Worm (Caenorhabditis elegans) whole organism, late embryonic: ENCODE measurements around the gene F21C10.5.

ENCODE experiments used
- C38D4.7 ChIP-seq: fragments of 200-800 bp; sonication (Bioruptor generic); optimal IDR thresholded peaks from 2 replicates; lab custom pipeline; 2018; ENCODE audit warnings: mild to moderate bottlenecking, missing genetic modification characterization, moderate library complexity, missing compliant biosample characterization
- F13H6.1 ChIP-seq: sonication (generic microtip); optimal IDR thresholded peaks from 2 replicates; lab custom pipeline; 2016; ENCODE audit warnings: missing genetic modification characterization, missing compliant biosample characterization
- K02D7.2 ChIP-seq: sonication (generic microtip); optimal IDR thresholded peaks from 2 replicates; lab custom pipeline; 2017; ENCODE audit warnings: mild to moderate bottlenecking, missing genetic modification characterization, missing compliant biosample characterization
- K09A11.1 ChIP-seq: sonication (generic microtip); optimal IDR thresholded peaks from 2 replicates; lab custom pipeline; 2017; ENCODE audit warnings: antibody characterized with exemption, mild to moderate bottlenecking, missing genetic modification characterization, missing compliant biosample characterization; ENCODE audit not compliant: insufficient read depth
- Y22D7AL.16 ChIP-seq: sonication (generic microtip); optimal IDR thresholded peaks from 2 replicates; lab custom pipeline; 2016; ENCODE audit warnings: missing genetic modification characterization, missing compliant biosample characterization
- ahr-1 ChIP-seq: sonication (generic microtip); optimal IDR thresholded peaks from 2 replicates; lab custom pipeline; 2016; ENCODE audit warnings: missing genetic modification characterization, missing compliant biosample characterization
- ceh-18 ChIP-seq: sonication (generic microtip); optimal IDR thresholded peaks from 2 replicates; lab custom pipeline; 2016; ENCODE audit warnings: missing genetic modification characterization, missing compliant biosample characterization
- ceh-2 ChIP-seq: sonication (generic microtip); optimal IDR thresholded peaks from 2 replicates; lab custom pipeline; 2016; ENCODE audit warnings: missing genotype, missing genetic modification characterization, missing compliant biosample characterization
- ceh-22 ChIP-seq: sonication (generic microtip); optimal IDR thresholded peaks from 2 replicates; lab custom pipeline; 2017; ENCODE audit warnings: missing biosample characterization, missing genetic modification characterization
- ceh-24 ChIP-seq: sonication (generic microtip); optimal IDR thresholded peaks from 2 replicates; lab custom pipeline; 2016; ENCODE audit warnings: mild to moderate bottlenecking, missing genetic modification characterization, missing compliant biosample characterization
- ceh-30 ChIP-seq: fragments of 150-350 bp; optimal IDR thresholded peaks from 2 replicates; lab custom pipeline; 2014; ENCODE audit warnings: missing biosample characterization, missing genetic modification characterization
- ceh-34 ChIP-seq: sonication (generic microtip); optimal IDR thresholded peaks from 2 replicates; lab custom pipeline; 2016; ENCODE audit warnings: mild to moderate bottlenecking, missing genetic modification characterization, missing compliant biosample characterization
- ceh-48 ChIP-seq: sonication (generic microtip); optimal IDR thresholded peaks from 2 replicates; lab custom pipeline; 2016; ENCODE audit warnings: missing genetic modification characterization, inconsistent platforms, missing compliant biosample characterization
- ceh-9 ChIP-seq: sonication (generic microtip); optimal IDR thresholded peaks from 2 replicates; lab custom pipeline; 2016; ENCODE audit warnings: mild to moderate bottlenecking, missing genetic modification characterization, inconsistent platforms, missing compliant biosample characterization
- che-1 ChIP-seq: sonication (generic microtip); optimal IDR thresholded peaks from 2 replicates; lab custom pipeline; 2016; ENCODE audit warnings: mild to moderate bottlenecking, missing genetic modification characterization, missing compliant biosample characterization
- dmd-4 ChIP-seq: sonication (generic microtip); optimal IDR thresholded peaks from 2 replicates; lab custom pipeline; 2016; ENCODE audit warnings: borderline replicate concordance, missing genetic modification characterization, missing compliant biosample characterization
- dve-1 ChIP-seq: sonication (generic microtip); optimal IDR thresholded peaks from 2 replicates; lab custom pipeline; 2017; ENCODE audit warnings: antibody characterized with exemption, mild to moderate bottlenecking, missing genetic modification characterization, missing compliant biosample characterization
- ets-4 ChIP-seq: sonication (generic microtip); optimal IDR thresholded peaks from 2 replicates; lab custom pipeline; 2016; ENCODE audit warnings: missing genetic modification characterization, missing compliant biosample characterization
- fax-1 ChIP-seq: sonication (generic microtip); optimal IDR thresholded peaks from 2 replicates; lab custom pipeline; 2016; ENCODE audit warnings: missing genotype, missing genetic modification characterization, missing compliant biosample characterization
- fkh-10 ChIP-seq: fragments of 150-350 bp; optimal IDR thresholded peaks from 2 replicates; lab custom pipeline; 2014; ENCODE audit warnings: missing biosample characterization, missing genetic modification reagents, missing genetic modification characterization
- fkh-6 ChIP-seq: sonication (generic microtip); optimal IDR thresholded peaks from 2 replicates; lab custom pipeline; 2016; ENCODE audit warnings: missing genetic modification characterization, missing compliant biosample characterization
- hlh-13 ChIP-seq: fragments of 200-800 bp; sonication (Bioruptor generic); optimal IDR thresholded peaks from 2 replicates; lab custom pipeline; 2018; ENCODE audit warnings: mild to moderate bottlenecking, missing genetic modification characterization, missing compliant biosample characterization
- hlh-8 ChIP-seq: sonication (generic microtip); optimal IDR thresholded peaks from 2 replicates; lab custom pipeline; 2016; ENCODE audit warnings: missing genotype, missing genetic modification characterization, missing compliant biosample characterization
- lim-6 ChIP-seq: sonication (generic microtip); optimal IDR thresholded peaks from 2 replicates; lab custom pipeline; 2016; ENCODE audit warnings: missing genetic modification characterization, missing compliant biosample characterization
- lin-11 ChIP-seq: fragments of 200-800 bp; sonication (Bioruptor generic); optimal IDR thresholded peaks from 2 replicates; lab custom pipeline; 2018; ENCODE audit warnings: mild to moderate bottlenecking, missing genetic modification characterization, missing compliant biosample characterization
- mec-3 ChIP-seq: sonication (generic microtip); optimal IDR thresholded peaks from 2 replicates; lab custom pipeline; 2016; ENCODE audit warnings: borderline replicate concordance, missing genetic modification characterization, missing compliant biosample characterization
- nfya-1 ChIP-seq: sonication (generic microtip); optimal IDR thresholded peaks from 2 replicates; lab custom pipeline; 2017; ENCODE audit warnings: missing genetic modification characterization, mild to moderate bottlenecking, missing compliant biosample characterization, antibody characterized with exemption, moderate library complexity
- nhr-11 ChIP-seq: fragments of 150-350 bp; optimal IDR thresholded peaks from 2 replicates; lab custom pipeline; 2014; ENCODE audit warnings: missing biosample characterization, missing genetic modification characterization
- npax-4 ChIP-seq: sonication (generic microtip); optimal IDR thresholded peaks from 2 replicates; lab custom pipeline; 2016; ENCODE audit warnings: missing genetic modification characterization, missing compliant biosample characterization
- odd-2 ChIP-seq: sonication (generic microtip); optimal IDR thresholded peaks from 2 replicates; lab custom pipeline; 2017; ENCODE audit warnings: antibody characterized with exemption, mild to moderate bottlenecking, missing genetic modification characterization, missing compliant biosample characterization
- pag-3 ChIP-seq: sonication (generic microtip); optimal IDR thresholded peaks from 2 replicates; lab custom pipeline; 2016; ENCODE audit warnings: missing compliant biosample characterization, missing genetic modification characterization, borderline replicate concordance
- pha-4 ChIP-seq: fragments of 150-350 bp; optimal IDR thresholded peaks from 2 replicates; lab custom pipeline; 2018; ENCODE audit warnings: missing biosample characterization, missing genetic modification reagents, missing genetic modification characterization
- pqm-1 ChIP-seq: sonication (generic microtip); optimal IDR thresholded peaks from 2 replicates; lab custom pipeline; 2016; ENCODE audit warnings: missing genetic modification characterization, missing compliant biosample characterization
- pros-1 ChIP-seq: fragments of 150-350 bp; optimal IDR thresholded peaks from 2 replicates; lab custom pipeline; 2014; ENCODE audit warnings: missing biosample characterization, missing genetic modification reagents, missing genetic modification characterization
- sdc-2 ChIP-seq: sonication (generic microtip); optimal IDR thresholded peaks from 2 replicates; lab custom pipeline; 2016; ENCODE audit warnings: missing genotype, missing genetic modification characterization, missing compliant biosample characterization
- sox-2 ChIP-seq: fragments of 200-800 bp; sonication (Bioruptor generic); IDR thresholded peaks from 2 replicates; pipeline ENCODE4 v1.3.6; 2022; ENCODE audit warnings: missing genetic modification reagents, missing genetic modification characterization, missing compliant biosample characterization
- sox-4 ChIP-seq: sonication (generic microtip); optimal IDR thresholded peaks from 2 replicates; lab custom pipeline; 2017; ENCODE audit warnings: mild to moderate bottlenecking, missing genetic modification characterization, inconsistent platforms, missing compliant biosample characterization
- ttx-3 ChIP-seq: sonication (generic microtip); optimal IDR thresholded peaks from 2 replicates; lab custom pipeline; 2016; ENCODE audit warnings: missing genetic modification reagents, missing genetic modification characterization, missing compliant biosample characterization
- unc-3 ChIP-seq, 2 experiments: fragments of 200-800 bp in 1 of 2; sonication (Bioruptor generic) in 1 of 2; sonication (generic microtip) in 1 of 2; conservative IDR thresholded peaks in 1 of 2; optimal IDR thresholded peaks in 1 of 2; 2 replicates each; pipeline versions ENCODE4 v1.3.6 to Lab custom; 2016 to 2022; ENCODE audit warnings: missing compliant biosample characterization in 2 of 2, missing genetic modification characterization in 2 of 2, missing genetic modification reagents in 1 of 2
- unc-42 ChIP-seq: sonication (generic microtip); optimal IDR thresholded peaks from 2 replicates; lab custom pipeline; 2016; ENCODE audit warnings: missing genotype, missing genetic modification characterization, missing compliant biosample characterization
- zip-5 ChIP-seq: sonication (generic microtip); optimal IDR thresholded peaks from 2 replicates; lab custom pipeline; 2016; ENCODE audit warnings: missing genetic modification characterization, missing compliant biosample characterization
- ztf-16 ChIP-seq: sonication (generic microtip); optimal IDR thresholded peaks from 2 replicates; lab custom pipeline; 2017; ENCODE audit warnings: missing genetic modification characterization, missing compliant biosample characterization

The F21C10.5 gene

ce11 chrV:9166306-9166705 is 40.9 kb downstream of the F21C10.5 start:
- TF ChIP-seq unc-3 (GFP tag; conservative IDR thresholded peaks at IDR 0.05; lab: Robert Waterston, UW) (no peak), unc-3 (tag; optimal IDR thresholded peaks at IDR 0.05; lab: Kevin White, UChicago) (no peak), ceh-22 (tag; lab: Kevin White, UChicago) (no peak), ceh-9 (tag; lab: Kevin White, UChicago) (no peak), ceh-30 (no peak), mec-3 (tag; lab: Kevin White, UChicago) (no peak), ceh-2 (no peak), pqm-1 (tag; lab: Kevin White, UChicago) (no peak), nfya-1 (tag; lab: Kevin White, UChicago) (no peak), odd-2 (tag; lab: Kevin White, UChicago) (no peak)

- TF ChIP-seq ceh-34 (tag; lab: Kevin White, UChicago) (no peak), Y22D7AL.16 (tag; lab: Kevin White, UChicago) (no peak), ceh-24 (tag; lab: Kevin White, UChicago) (no peak), unc-42 (tag; lab: Kevin White, UChicago) (no peak), lim-6 (tag; lab: Kevin White, UChicago) (no peak), sox-2 (GFP tag; lab: Robert Waterston, UW) (no peak), sox-4 (tag; lab: Kevin White, UChicago) (no peak), zip-5 (tag; lab: Kevin White, UChicago) (no peak), ceh-9 (tag; lab: Kevin White, UChicago) (no peak), npax-4 (tag; lab: Kevin White, UChicago) (no peak), odd-2 (tag; lab: Kevin White, UChicago) (no peak), pqm-1 (tag; lab: Kevin White, UChicago) (no peak), sdc-2 (tag; lab: Kevin White, UChicago) (no peak), ceh-18 (tag; lab: Kevin White, UChicago) (no peak), F13H6.1 (tag; lab: Kevin White, UChicago) (no peak), dmd-4 (tag; lab: Kevin White, UChicago) (no peak), pros-1 (no peak), che-1 (no peak), C38D4.7 (no peak), ttx-3 (tag; lab: Kevin White, UChicago) (no peak)
Observed at ce11 chrV:9168089-9168488, 42.6 kb downstream of the F21C10.5 start, which contains the start of gene B0222.11. Gene B0222.11 (minus strand): TSS chrV:9168189.

- TF ChIP-seq pha-4 (tag; lab: Kevin White, UChicago) (no peak), K09A11.1 (tag; lab: Kevin White, UChicago) (no peak), ets-4 (tag; lab: Kevin White, UChicago) (no peak), sdc-2 (tag; lab: Kevin White, UChicago) (no peak), ztf-16 (tag; lab: Kevin White, UChicago) (no peak), ceh-48 (tag; lab: Kevin White, UChicago) (no peak), unc-3 (GFP tag; conservative IDR thresholded peaks at IDR 0.05; lab: Robert Waterston, UW) (no peak), unc-3 (tag; optimal IDR thresholded peaks at IDR 0.05; lab: Kevin White, UChicago) (no peak), fkh-10 (GFP tag; lab: Kevin White, UChicago) (no peak), dmd-4 (tag; lab: Kevin White, UChicago) (no peak), npax-4 (tag; lab: Kevin White, UChicago) (no peak), nhr-11 (tag; lab: Kevin White, UChicago) (no peak), fkh-6 (tag; lab: Kevin White, UChicago) (no peak), lim-6 (tag; lab: Kevin White, UChicago) (no peak)
Observed at ce11 chrV:9172989-9173388, 47.5 kb downstream of the F21C10.5 start, which contains the start of gene gad-3. Gene gad-3 (minus strand): TSS chrV:9173005.

ce11 chrV:9173789-9174188 is 48.3 kb downstream of the F21C10.5 start, which contains the start of gene pqn-16:
Gene pqn-16 (plus strand): TSS chrV:9174089.
- TF ChIP-seq lim-6 (tag; lab: Kevin White, UChicago), result no peak
- TF ChIP-seq che-1, result no peak
- no peak for TF ChIP-seq ceh-30
- TF ChIP-seq lin-11, result no peak
- no peak for TF ChIP-seq fax-1 (tag; lab: Kevin White, UChicago)
- TF ChIP-seq hlh-8 (tag; lab: Kevin White, UChicago), result no peak
- no peak for TF ChIP-seq dve-1 (tag; lab: Kevin White, UChicago)
- no peak for TF ChIP-seq F13H6.1 (tag; lab: Kevin White, UChicago)
- TF ChIP-seq ztf-16 (tag; lab: Kevin White, UChicago), result no peak
- no peak for TF ChIP-seq nhr-11 (tag; lab: Kevin White, UChicago)
- no peak for TF ChIP-seq pag-3
- TF ChIP-seq nfya-1 (tag; lab: Kevin White, UChicago), result no peak
- no peak for TF ChIP-seq K02D7.2 (tag; lab: Kevin White, UChicago)
- no peak for TF ChIP-seq hlh-13 (GFP tag; lab: Kevin White, UChicago)
- TF ChIP-seq ahr-1 (tag; lab: Kevin White, UChicago), result no peak
- no peak for TF ChIP-seq ttx-3 (tag; lab: Kevin White, UChicago)
